Worm (Caenorhabditis elegans) whole organism, L2 larva: Measurements from ENCODE around the gene rei-1.

ENCODE experiments used
- ama-1 ChIP-seq: fragments of 150-350 bp; optimal IDR thresholded peaks from 2 replicates; lab custom pipeline; 2018; ENCODE audit warnings: inconsistent platforms
- egl-27 ChIP-seq: sonication (generic microtip); optimal IDR thresholded peaks from 3 replicates; lab custom pipeline; 2017; ENCODE audit warnings: missing biosample characterization, missing genetic modification reagents, missing genetic modification characterization
- fos-1 ChIP-seq: fragments of 150-350 bp; optimal IDR thresholded peaks from 2 replicates; lab custom pipeline; 2014; ENCODE audit warnings: missing biosample characterization, missing genetic modification characterization
- lin-13 ChIP-seq: fragments of 150-350 bp; optimal IDR thresholded peaks from 2 replicates; lab custom pipeline; 2014; ENCODE audit warnings: missing biosample characterization, missing genetic modification reagents, missing genetic modification characterization
- mdl-1 ChIP-seq, 2 experiments: fragments of 150-350 bp in 1 of 2; sonication (generic microtip) in 1 of 2; optimal IDR thresholded peaks; 2 replicates each; lab custom pipeline; 2017; ENCODE audit warnings: missing biosample characterization in 2 of 2, missing genetic modification characterization in 2 of 2
- nhr-12 ChIP-seq: fragments of 150-350 bp; optimal IDR thresholded peaks from 2 replicates; lab custom pipeline; 2014; ENCODE audit warnings: missing biosample characterization, missing genetic modification characterization
- unc-62 ChIP-seq: fragments of 150-350 bp; optimal IDR thresholded peaks from 2 replicates; lab custom pipeline; 2014; ENCODE audit warnings: missing biosample characterization, missing genetic modification reagents, missing genetic modification characterization
- ztf-4 ChIP-seq: fragments of 150-350 bp; optimal IDR thresholded peaks from 2 replicates; lab custom pipeline; 2014; ENCODE audit warnings: missing biosample characterization, missing genetic modification characterization

ce11 chrIII:4107929-4108520 is 10.0 kb upstream of the rei-1 start:
- no peak for TF ChIP-seq egl-27 (tag; lab: Kevin White, UChicago)
- TF ChIP-seq lin-13 (GFP tag; lab: Kevin White, UChicago) = no peak
- TF ChIP-seq nhr-12 = no peak
- TF ChIP-seq mdl-1 (tag; optimal IDR thresholded peaks at IDR 0.05; lab: Kevin White, UChicago) = no peak
- TF ChIP-seq ama-1 (lab: Kevin White, UChicago) = no peak
- TF ChIP-seq unc-62 (GFP tag; lab: Kevin White, UChicago) = no peak
- TF ChIP-seq ztf-4 (tag; lab: Kevin White, UChicago) = no peak
- no peak for TF ChIP-seq fos-1
